Worm (Caenorhabditis elegans): ENCODE data around the gene K02D10.2.
A peak's percentile ranks its signal among the peaks of the same experiment; 100 is the strongest.

Gene K02D10.2

ce11 chrIII:8771162-8771561, at the start of gene K02D10.2:
Gene K02D10.2, minus strand, starts transcription at chrIII:8771262.
- no peak for TF ChIP-seq unc-62 (GFP tag; optimal IDR thresholded peaks at IDR 0.05)

ce11 chrIII:8818599-8818998, 47.5 kb upstream of the K02D10.2 start, which contains the start of gene pat-2:
Gene pat-2, plus strand, starts transcription at chrIII:8818899.
- no peak for TF ChIP-seq unc-62 (GFP tag; optimal IDR thresholded peaks at IDR 0.05)

ce11 chrIII:8815699-8816098, 44.6 kb upstream of the K02D10.2 start:
- TF ChIP-seq unc-62 (GFP tag; optimal IDR thresholded peaks at IDR 0.05): no peak

- TF ChIP-seq unc-62 (GFP tag; optimal IDR thresholded peaks at IDR 0.05): no peak
Measured at ce11 chrIII:8811111-8811510, 40.0 kb upstream of the K02D10.2 start.

ce11 chrIII:8809245-8809971, 38.3 kb upstream of the K02D10.2 start, which contains the start of gene prx-19:
Gene prx-19, minus strand, starts transcription at chrIII:8809295.
- TF ChIP-seq unc-62 (GFP tag; optimal IDR thresholded peaks at IDR 0.05): no peak

ce11 chrIII:8807246-8807645, 36.2 kb upstream of the K02D10.2 start, which contains the start of gene F54F2.7:
Gene F54F2.7, minus strand, starts transcription at chrIII:8807346.
- no peak for TF ChIP-seq unc-62 (GFP tag; optimal IDR thresholded peaks at IDR 0.05)

ce11 chrIII:8805815-8806214, 34.8 kb upstream of the K02D10.2 start:
- no peak for TF ChIP-seq unc-62 (GFP tag; optimal IDR thresholded peaks at IDR 0.05)

- peak; percentile 14 for TF ChIP-seq unc-62 (GFP tag; optimal IDR thresholded peaks at IDR 0.05)
Measured at ce11 chrIII:8801864-8802818, 31.1 kb upstream of the K02D10.2 start.

- no peak for TF ChIP-seq unc-62 (GFP tag; optimal IDR thresholded peaks at IDR 0.05)
Measured at ce11 chrIII:8801352-8801863, 30.3 kb upstream of the K02D10.2 start.

ce11 chrIII:8800796-8801083, 29.7 kb upstream of the K02D10.2 start:
- no peak for TF ChIP-seq unc-62 (GFP tag; optimal IDR thresholded peaks at IDR 0.05)

- no peak for TF ChIP-seq unc-62 (GFP tag; optimal IDR thresholded peaks at IDR 0.05)
Measured at ce11 chrIII:8799964-8800795, 29.1 kb upstream of the K02D10.2 start, which contains the start of gene F54F2.6. Gene F54F2.6, minus strand, starts transcription at chrIII:8800701.

- no peak for TF ChIP-seq unc-62 (GFP tag; optimal IDR thresholded peaks at IDR 0.05)
Measured at ce11 chrIII:8797211-8797733, 26.2 kb upstream of the K02D10.2 start.

- TF ChIP-seq unc-62 (GFP tag; optimal IDR thresholded peaks at IDR 0.05): no peak
Measured at ce11 chrIII:8795595-8796141, 24.6 kb upstream of the K02D10.2 start.

- TF ChIP-seq unc-62 (GFP tag; optimal IDR thresholded peaks at IDR 0.05): no peak
Measured at ce11 chrIII:8794793-8795192, 23.7 kb upstream of the K02D10.2 start.

- no peak for TF ChIP-seq unc-62 (GFP tag; optimal IDR thresholded peaks at IDR 0.05)
Measured at ce11 chrIII:8792251-8792650, 21.2 kb upstream of the K02D10.2 start, which contains the start of gene ztf-1. Gene ztf-1, minus strand, starts transcription at chrIII:8792351.

Data from whole organism, dauer.